Worm (Caenorhabditis elegans) whole organism, L2 larva: ENCODE data around the gene Y73F4A.2.

Experiments used
- C34F6.9 ChIP-seq: fragments of 150-350 bp; optimal IDR thresholded peaks from 2 replicates; lab custom pipeline; 2014; ENCODE audit warnings: missing biosample characterization, missing genetic modification characterization
- F13H6.1 ChIP-seq: sonication (generic microtip); optimal IDR thresholded peaks from 2 replicates; lab custom pipeline; 2016; ENCODE audit warnings: missing genetic modification characterization, missing compliant biosample characterization
- Y55F3AM.14 ChIP-seq: fragments of 200-800 bp; sonication (Bioruptor generic); optimal IDR thresholded peaks from 2 replicates; lab custom pipeline; 2018; ENCODE audit warnings: mild to moderate bottlenecking, missing genetic modification characterization, missing compliant biosample characterization
- alr-1 ChIP-seq: fragments of 150-350 bp; optimal IDR thresholded peaks from 2 replicates; lab custom pipeline; 2014; ENCODE audit warnings: missing biosample characterization, missing genetic modification characterization
- aly-2 ChIP-seq: fragments of 150-350 bp; optimal IDR thresholded peaks from 2 replicates; lab custom pipeline; 2014; ENCODE audit warnings: missing biosample characterization, missing genetic modification characterization
- ama-1 ChIP-seq: fragments of 150-350 bp; optimal IDR thresholded peaks from 2 replicates; lab custom pipeline; 2018; ENCODE audit warnings: inconsistent platforms
- blmp-1 ChIP-seq: sonication (generic microtip); optimal IDR thresholded peaks from 2 replicates; lab custom pipeline; 2017; ENCODE audit warnings: missing genetic modification characterization, mild to moderate bottlenecking, missing compliant biosample characterization, antibody characterized with exemption, moderate library complexity; ENCODE audit not compliant: insufficient read depth
- ceh-16 ChIP-seq: fragments of 150-350 bp; optimal IDR thresholded peaks from 2 replicates; lab custom pipeline; 2014; ENCODE audit warnings: missing biosample characterization, missing genetic modification characterization
- ceh-82 ChIP-seq: fragments of 150-350 bp; optimal IDR thresholded peaks from 2 replicates; lab custom pipeline; 2014; ENCODE audit warnings: missing biosample characterization, missing genetic modification characterization
- crh-2 ChIP-seq: sonication (generic microtip); optimal IDR thresholded peaks from 2 replicates; lab custom pipeline; 2017; ENCODE audit warnings: missing biosample characterization, missing genetic modification characterization
- dmd-4 ChIP-seq: sonication (generic microtip); optimal IDR thresholded peaks from 2 replicates; lab custom pipeline; 2017; ENCODE audit warnings: missing biosample characterization, missing genetic modification characterization
- egl-27 ChIP-seq: sonication (generic microtip); optimal IDR thresholded peaks from 3 replicates; lab custom pipeline; 2017; ENCODE audit warnings: missing biosample characterization, missing genetic modification reagents, missing genetic modification characterization
- elt-1 ChIP-seq: fragments of 150-350 bp; optimal IDR thresholded peaks from 2 replicates; lab custom pipeline; 2014; ENCODE audit warnings: missing biosample characterization, missing genetic modification characterization
- elt-3 ChIP-seq: sonication (generic microtip); optimal IDR thresholded peaks from 2 replicates; lab custom pipeline; 2017; ENCODE audit warnings: missing biosample characterization, missing genetic modification characterization
- fos-1 ChIP-seq: fragments of 150-350 bp; optimal IDR thresholded peaks from 2 replicates; lab custom pipeline; 2014; ENCODE audit warnings: missing biosample characterization, missing genetic modification characterization
- gmeb-1 ChIP-seq: fragments of 150-350 bp; optimal IDR thresholded peaks from 2 replicates; lab custom pipeline; 2014; ENCODE audit warnings: missing biosample characterization, missing genetic modification characterization
- lin-11 ChIP-seq: fragments of 150-350 bp; sonication (generic microtip); optimal IDR thresholded peaks from 2 replicates; lab custom pipeline; 2014; ENCODE audit warnings: missing biosample characterization, missing genetic modification characterization, inconsistent platforms, mixed read lengths
- lin-13 ChIP-seq: fragments of 150-350 bp; optimal IDR thresholded peaks from 2 replicates; lab custom pipeline; 2014; ENCODE audit warnings: missing biosample characterization, missing genetic modification reagents, missing genetic modification characterization
- lsy-2 ChIP-seq, 2 experiments: fragments of 150-350 bp in 1 of 2; sonication (generic microtip) in 1 of 2; optimal IDR thresholded peaks; 2 replicates each; lab custom pipeline; 2014 to 2017; ENCODE audit warnings: missing biosample characterization in 2 of 2, missing genetic modification characterization in 2 of 2
- mab-5 ChIP-seq: fragments of 150-350 bp; optimal IDR thresholded peaks from 2 replicates; lab custom pipeline; 2014; ENCODE audit warnings: missing biosample characterization, missing genetic modification characterization
- mdl-1 ChIP-seq, 2 experiments: fragments of 150-350 bp in 1 of 2; sonication (generic microtip) in 1 of 2; optimal IDR thresholded peaks; 2 replicates each; lab custom pipeline; 2017; ENCODE audit warnings: missing biosample characterization in 2 of 2, missing genetic modification characterization in 2 of 2
- nhr-10 ChIP-seq: sonication (generic microtip); optimal IDR thresholded peaks from 2 replicates; lab custom pipeline; 2017; ENCODE audit warnings: missing biosample characterization, missing genetic modification characterization
- nhr-11 ChIP-seq: fragments of 150-350 bp; optimal IDR thresholded peaks from 2 replicates; lab custom pipeline; 2014; ENCODE audit warnings: missing biosample characterization, missing genetic modification characterization
- nhr-12 ChIP-seq: fragments of 150-350 bp; optimal IDR thresholded peaks from 2 replicates; lab custom pipeline; 2014; ENCODE audit warnings: missing biosample characterization, missing genetic modification characterization
- nhr-129 ChIP-seq: fragments of 150-350 bp; optimal IDR thresholded peaks from 2 replicates; lab custom pipeline; 2014; ENCODE audit warnings: missing biosample characterization, missing genetic modification characterization
- nhr-21 ChIP-seq: fragments of 150-350 bp; optimal IDR thresholded peaks from 2 replicates; lab custom pipeline; 2014; ENCODE audit warnings: missing biosample characterization, missing genetic modification characterization
- nhr-23 ChIP-seq: fragments of 150-350 bp; optimal IDR thresholded peaks from 2 replicates; lab custom pipeline; 2014; ENCODE audit warnings: missing biosample characterization, missing genetic modification reagents, missing genetic modification characterization
- nhr-237 ChIP-seq: fragments of 150-350 bp; optimal IDR thresholded peaks from 2 replicates; lab custom pipeline; 2014; ENCODE audit warnings: missing biosample characterization, missing genetic modification characterization
- nhr-25 ChIP-seq: fragments of 150-350 bp; sonication (generic microtip); optimal IDR thresholded peaks from 3 replicates; lab custom pipeline; 2014; ENCODE audit warnings: missing biosample characterization, missing genetic modification characterization
- nhr-77 ChIP-seq: fragments of 150-350 bp; optimal IDR thresholded peaks from 2 replicates; lab custom pipeline; 2014; ENCODE audit warnings: missing biosample characterization, missing genetic modification characterization
- peb-1 ChIP-seq: fragments of 150-350 bp; optimal IDR thresholded peaks from 2 replicates; lab custom pipeline; 2014; ENCODE audit warnings: missing biosample characterization, missing genetic modification characterization
- sem-4 ChIP-seq: fragments of 150-350 bp; optimal IDR thresholded peaks from 2 replicates; lab custom pipeline; 2014; ENCODE audit warnings: missing biosample characterization, missing genetic modification reagents, missing genetic modification characterization
- skn-1 ChIP-seq: sonication (generic microtip); optimal IDR thresholded peaks from 2 replicates; lab custom pipeline; 2017; ENCODE audit warnings: missing biosample characterization, missing genetic modification characterization
- sma-3 ChIP-seq: sonication (generic microtip); optimal IDR thresholded peaks from 2 replicates; lab custom pipeline; 2016; ENCODE audit warnings: missing genetic modification reagents, missing genetic modification characterization, missing compliant biosample characterization
- sma-9 ChIP-seq, 2 experiments: fragments of 150-350 bp in 1 of 2; sonication (generic microtip) in 1 of 2; optimal IDR thresholded peaks; 2 replicates each; lab custom pipeline; 2014 to 2016; ENCODE audit warnings: missing genetic modification characterization in 2 of 2, mild to moderate bottlenecking in 1 of 2, missing biosample characterization in 1 of 2, missing compliant biosample characterization in 1 of 2, missing genetic modification reagents in 1 of 2, moderate library complexity in 1 of 2
- snpc-4 ChIP-seq: fragments of 150-350 bp; optimal IDR thresholded peaks from 2 replicates; lab custom pipeline; 2014; ENCODE audit warnings: missing biosample characterization, missing genetic modification characterization
- unc-39 ChIP-seq: fragments of 150-350 bp; optimal IDR thresholded peaks from 2 replicates; lab custom pipeline; 2014; ENCODE audit warnings: missing biosample characterization, missing genetic modification characterization
- unc-55 ChIP-seq: fragments of 150-350 bp; sonication (generic microtip); optimal IDR thresholded peaks from 3 replicates; lab custom pipeline; 2014; ENCODE audit warnings: missing biosample characterization, missing genetic modification reagents, missing genetic modification characterization
- unc-62 ChIP-seq: fragments of 150-350 bp; optimal IDR thresholded peaks from 2 replicates; lab custom pipeline; 2014; ENCODE audit warnings: missing biosample characterization, missing genetic modification reagents, missing genetic modification characterization
- zag-1 ChIP-seq: fragments of 150-350 bp; optimal IDR thresholded peaks from 2 replicates; lab custom pipeline; 2014; ENCODE audit warnings: missing biosample characterization, missing genetic modification characterization
- ztf-4 ChIP-seq: fragments of 150-350 bp; optimal IDR thresholded peaks from 2 replicates; lab custom pipeline; 2014; ENCODE audit warnings: missing biosample characterization, missing genetic modification characterization

Y73F4A.2 gene

DNA sequence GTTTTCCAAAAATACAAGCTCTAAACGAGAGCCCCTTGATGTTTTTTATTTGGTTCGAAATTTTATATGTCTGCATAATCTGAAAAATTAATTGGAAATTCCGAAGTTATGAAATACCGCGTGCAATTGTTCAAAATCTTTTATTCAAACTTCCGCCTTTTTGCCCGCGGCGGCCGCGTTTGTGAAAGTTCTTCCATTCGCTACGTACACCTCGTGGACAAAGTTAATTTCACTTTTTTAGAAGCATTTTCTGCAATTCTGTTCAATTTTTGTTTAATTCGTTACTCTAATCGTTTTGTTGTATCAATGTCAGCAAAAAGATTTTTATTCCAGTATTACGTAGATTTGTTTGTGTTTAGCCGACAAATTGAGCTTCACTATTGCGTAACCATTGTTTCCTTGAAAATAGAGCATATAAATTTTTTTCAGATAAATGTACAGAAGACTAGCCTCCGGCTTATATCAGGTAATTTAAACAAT lies 31.1 kb upstream of the Y73F4A.2 start, which contains the start of gene mppb-1:
Gene mppb-1, plus strand, starts transcription at position 430 of the 480 bp plus-strand sequence.
- no peak for TF ChIP-seq elt-3 (tag; lab: Kevin White, UChicago)
- TF ChIP-seq sem-4 (tag; lab: Kevin White, UChicago), result no peak
- TF ChIP-seq C34F6.9 (tag; lab: Kevin White, UChicago), result peak; percentile 85
- no peak for TF ChIP-seq nhr-10
- no peak for TF ChIP-seq aly-2 (tag; lab: Kevin White, UChicago)
- TF ChIP-seq lin-11 (tag; lab: Kevin White, UChicago), result peak; percentile 65
- peak; percentile 65 for TF ChIP-seq nhr-129 (tag; lab: Kevin White, UChicago)
- no peak for TF ChIP-seq ceh-16 (tag; lab: Kevin White, UChicago)
- TF ChIP-seq lsy-2 (tag; optimal IDR thresholded peaks at IDR 0.05; lab: Kevin White, UChicago), result peak; percentile 63 to 85
- peak; percentile 18 for TF ChIP-seq skn-1 (tag; lab: Kevin White, UChicago)
- no peak for TF ChIP-seq nhr-237 (tag; lab: Kevin White, UChicago)
- TF ChIP-seq nhr-12, result no peak
- peak in 1 of 2 experiments; percentile 39 for TF ChIP-seq mdl-1 (tag; optimal IDR thresholded peaks at IDR 0.05; lab: Kevin White, UChicago)
- TF ChIP-seq egl-27 (tag; lab: Kevin White, UChicago), result peak; percentile 1
- TF ChIP-seq peb-1, result no peak
- peak; percentile 75 for TF ChIP-seq crh-2 (tag; lab: Kevin White, UChicago)
- peak; percentile 95 for TF ChIP-seq blmp-1 (tag; lab: Kevin White, UChicago)
- no peak for TF ChIP-seq nhr-23 (tag; lab: Kevin White, UChicago)
- TF ChIP-seq mab-5 (tag; lab: Kevin White, UChicago), result peak; percentile 60
- TF ChIP-seq unc-62 (GFP tag; lab: Kevin White, UChicago), result no peak
- no peak for TF ChIP-seq ama-1 (lab: Kevin White, UChicago)
- TF ChIP-seq Y55F3AM.14 (GFP tag; lab: Kevin White, UChicago), result peak; percentile 26
- no peak for TF ChIP-seq nhr-77
- TF ChIP-seq ztf-4 (tag; lab: Kevin White, UChicago), result peak; percentile 67
- TF ChIP-seq nhr-11 (tag; lab: Kevin White, UChicago), result no peak
- TF ChIP-seq nhr-21 (tag; lab: Kevin White, UChicago), result peak; percentile 64
- TF ChIP-seq zag-1 (tag; lab: Kevin White, UChicago), result peak; percentile 28
- TF ChIP-seq fos-1 (tag; lab: Kevin White, UChicago), result peak; percentile 51
- TF ChIP-seq gmeb-1, result peak; percentile 96
- TF ChIP-seq snpc-4 (tag; lab: Kevin White, UChicago), result peak; percentile 23
- no peak for TF ChIP-seq dmd-4 (tag; lab: Kevin White, UChicago)
- TF ChIP-seq nhr-25 (tag; lab: Kevin White, UChicago), result peak; percentile 84
- TF ChIP-seq sma-9 (GFP tag; optimal IDR thresholded peaks at IDR 0.05; lab: Kevin White, UChicago), result peak; percentile 92
- TF ChIP-seq sma-9 (tag; optimal IDR thresholded peaks at IDR 0.05; lab: Kevin White, UChicago), result no peak
- TF ChIP-seq elt-1 (tag; lab: Kevin White, UChicago), result no peak
- peak; percentile 87 for TF ChIP-seq sma-3
- TF ChIP-seq F13H6.1 (tag; lab: Kevin White, UChicago), result peak; percentile 77
- TF ChIP-seq unc-55, result peak; percentile 91
- TF ChIP-seq alr-1 (tag; lab: Kevin White, UChicago), result no peak
- no peak for TF ChIP-seq unc-39 (tag; lab: Kevin White, UChicago)
- peak; percentile 83 for TF ChIP-seq lin-13 (GFP tag; lab: Kevin White, UChicago)

DNA sequence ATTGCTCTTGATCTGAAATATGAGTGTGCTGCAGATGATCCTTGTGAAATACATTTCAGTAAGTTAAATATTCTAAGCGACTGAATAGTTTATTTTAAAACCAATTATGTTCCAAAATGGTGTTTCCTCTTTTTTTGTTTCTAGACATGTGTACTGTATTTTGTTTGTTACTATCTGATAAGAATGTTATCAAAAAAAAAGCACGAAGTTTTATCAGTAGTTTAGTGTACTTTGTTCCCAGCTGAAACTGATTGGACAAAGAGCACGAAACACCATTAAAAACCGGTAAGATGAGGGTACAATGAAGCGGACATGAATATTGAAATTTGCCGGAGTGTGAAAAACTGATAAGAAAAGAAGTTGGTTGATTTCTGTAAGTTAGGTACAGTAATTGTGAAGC lies 27.0 kb upstream of the Y73F4A.2 start:
- TF ChIP-seq sem-4 (tag; lab: Kevin White, UChicago), result no peak
- no peak for TF ChIP-seq ceh-82 (tag; lab: Kevin White, UChicago)
- no peak for TF ChIP-seq lsy-2 (tag; optimal IDR thresholded peaks at IDR 0.05; lab: Kevin White, UChicago)
- TF ChIP-seq fos-1 (tag; lab: Kevin White, UChicago), result peak; percentile 22

DNA sequence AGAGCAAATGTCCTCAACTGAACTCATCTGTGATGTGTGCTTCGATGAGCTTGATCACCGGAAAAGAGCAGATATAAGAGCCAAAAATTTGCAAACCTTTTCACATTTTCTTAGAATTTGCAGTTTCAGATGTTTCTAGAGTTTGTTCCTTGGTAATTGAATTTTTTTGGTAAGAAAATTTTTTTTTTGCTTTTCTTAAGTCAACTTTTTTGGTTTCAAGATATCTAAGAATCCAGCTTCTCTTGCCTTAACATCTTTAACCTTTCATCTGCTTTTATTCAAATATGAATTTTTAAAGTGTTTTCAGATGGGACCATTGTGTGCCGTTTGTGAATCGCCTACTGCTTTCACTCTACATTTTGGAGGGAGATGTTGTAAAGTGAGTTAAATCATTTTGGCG lies 26.6 kb upstream of the Y73F4A.2 start, which contains the start of gene nhr-11:
Gene nhr-11, plus strand, starts transcription at position 301 of the 400 bp plus-strand sequence.
- TF ChIP-seq Y55F3AM.14 (GFP tag; lab: Kevin White, UChicago) (no peak), ama-1 (lab: Kevin White, UChicago) (no peak), mab-5 (tag; lab: Kevin White, UChicago) (no peak), egl-27 (tag; lab: Kevin White, UChicago) (no peak), unc-39 (tag; lab: Kevin White, UChicago) (no peak), lsy-2 (tag; optimal IDR thresholded peaks at IDR 0.05; lab: Kevin White, UChicago) (no peak), elt-3 (tag; lab: Kevin White, UChicago) (no peak)
